Worm (Caenorhabditis elegans) whole organism, L3 larva: ENCODE measurements around the gene H08M01.1.

Source experiments
- aly-2 ChIP-seq: fragments of 150-350 bp; optimal IDR thresholded peaks from 2 replicates; lab custom pipeline; 2014; ENCODE audit warnings: missing biosample characterization, missing genetic modification characterization
- ama-1 ChIP-seq: fragments of 150-350 bp; optimal IDR thresholded peaks from 2 replicates; lab custom pipeline; 2018
- lsy-12 ChIP-seq: sonication (generic microtip); optimal IDR thresholded peaks from 2 replicates; lab custom pipeline; 2016; ENCODE audit warnings: mild to moderate bottlenecking, missing genetic modification characterization, missing compliant biosample characterization
- ztf-4 ChIP-seq: fragments of 150-350 bp; optimal IDR thresholded peaks from 2 replicates; lab custom pipeline; 2014; ENCODE audit warnings: missing biosample characterization, missing genetic modification characterization

DNA sequence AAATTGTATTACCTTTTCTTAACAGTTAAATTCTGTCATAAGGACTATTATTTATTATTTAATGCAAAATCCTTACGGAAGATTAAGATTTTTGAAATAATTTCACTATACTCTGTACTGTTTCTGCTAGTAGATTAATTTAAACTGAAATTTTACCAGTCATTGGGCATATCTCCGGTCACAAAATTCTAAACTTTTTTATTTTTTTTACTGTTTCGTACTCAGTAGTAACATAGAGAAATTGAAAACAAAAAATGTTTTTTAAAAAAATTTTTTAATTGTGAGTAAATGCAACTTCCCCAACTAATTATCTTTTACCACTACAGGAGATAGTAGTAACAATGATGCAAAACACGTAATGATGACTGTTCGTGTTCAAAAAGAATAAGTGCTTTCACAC is 2.1 kb upstream of the H08M01.1 start:
- TF ChIP-seq ama-1 (lab: Kevin White, UChicago) (no peak), aly-2 (tag; lab: Kevin White, UChicago) (no peak), ztf-4 (no peak), lsy-12 (no peak)
